Worm (Caenorhabditis elegans) whole organism, L3 larva: Measurements from ENCODE around the gene nlp-71.

Experiments
- R02D3.7 ChIP-seq: fragments of 150-350 bp; optimal IDR thresholded peaks from 2 replicates; lab custom pipeline; 2014; ENCODE audit warnings: missing biosample characterization, missing genetic modification characterization
- ZK546.5 ChIP-seq: sonication (generic microtip); optimal IDR thresholded peaks from 2 replicates; lab custom pipeline; 2017; ENCODE audit warnings: missing biosample characterization, missing genetic modification characterization
- aly-2 ChIP-seq: fragments of 150-350 bp; optimal IDR thresholded peaks from 2 replicates; lab custom pipeline; 2014; ENCODE audit warnings: missing biosample characterization, missing genetic modification characterization
- ama-1 ChIP-seq: fragments of 150-350 bp; optimal IDR thresholded peaks from 2 replicates; lab custom pipeline; 2018
- ceh-16 ChIP-seq: sonication (generic microtip); optimal IDR thresholded peaks from 2 replicates; lab custom pipeline; 2017; ENCODE audit warnings: missing biosample characterization, missing genetic modification characterization
- ceh-28 ChIP-seq: fragments of 150-350 bp; optimal IDR thresholded peaks from 2 replicates; lab custom pipeline; 2014; ENCODE audit warnings: missing biosample characterization, missing genetic modification reagents, missing genetic modification characterization
- ceh-82 ChIP-seq: fragments of 150-350 bp; optimal IDR thresholded peaks from 2 replicates; lab custom pipeline; 2014; ENCODE audit warnings: missing biosample characterization, missing genetic modification characterization
- egl-27 ChIP-seq: sonication (generic microtip); optimal IDR thresholded peaks from 4 replicates; lab custom pipeline; 2017; ENCODE audit warnings: missing biosample characterization, missing genetic modification reagents, missing genetic modification characterization
- elt-1 ChIP-seq: fragments of 150-350 bp; optimal IDR thresholded peaks from 2 replicates; lab custom pipeline; 2014; ENCODE audit warnings: missing biosample characterization, missing genetic modification characterization
- elt-2 ChIP-seq: sonication (generic microtip); optimal IDR thresholded peaks from 2 replicates; lab custom pipeline; 2016; ENCODE audit warnings: missing genetic modification reagents, mild to moderate bottlenecking, missing genetic modification characterization, missing compliant biosample characterization
- elt-3 ChIP-seq, 3 experiments: fragments of 150-350 bp in 1 of 3; sonication (generic microtip) in 2 of 3; optimal IDR thresholded peaks; 2 replicates in 2 of 3; 4 replicates in 1 of 3; lab custom pipeline; 2014 to 2017; ENCODE audit warnings: missing biosample characterization in 3 of 3, missing genetic modification characterization in 3 of 3
- eor-1 ChIP-seq, 2 experiments: fragments of 150-350 bp; optimal IDR thresholded peaks; 2 replicates each; lab custom pipeline; 2014 to 2018; ENCODE audit warnings: missing biosample characterization in 2 of 2, missing genetic modification characterization in 2 of 2
- fkh-10 ChIP-seq: sonication (generic microtip); optimal IDR thresholded peaks from 2 replicates; lab custom pipeline; 2017; ENCODE audit warnings: missing biosample characterization, missing genetic modification reagents, missing genetic modification characterization
- fkh-2 ChIP-seq: fragments of 150-350 bp; optimal IDR thresholded peaks from 2 replicates; lab custom pipeline; 2014; ENCODE audit warnings: missing biosample characterization, missing genetic modification reagents, missing genetic modification characterization
- fos-1 ChIP-seq: fragments of 150-350 bp; optimal IDR thresholded peaks from 2 replicates; lab custom pipeline; 2014; ENCODE audit warnings: missing biosample characterization, missing genetic modification characterization
- hmg-11 ChIP-seq: sonication (generic microtip); optimal IDR thresholded peaks from 2 replicates; lab custom pipeline; 2016; ENCODE audit warnings: missing genetic modification characterization, missing compliant biosample characterization
- lin-15B ChIP-seq: fragments of 150-350 bp; optimal IDR thresholded peaks from 2 replicates; lab custom pipeline; 2014; ENCODE audit warnings: missing biosample characterization, missing genetic modification characterization
- lin-39 ChIP-seq: fragments of 150-350 bp; optimal IDR thresholded peaks from 2 replicates; lab custom pipeline; 2018; ENCODE audit warnings: missing biosample characterization, missing genetic modification reagents, missing genetic modification characterization
- mdl-1 ChIP-seq: fragments of 150-350 bp; optimal IDR thresholded peaks from 2 replicates; lab custom pipeline; 2014; ENCODE audit warnings: missing biosample characterization, missing genetic modification characterization
- mml-1 ChIP-seq: fragments of 150-350 bp; sonication (generic microtip); optimal IDR thresholded peaks from 3 replicates; lab custom pipeline; 2014; ENCODE audit warnings: missing biosample characterization, missing genetic modification characterization
- nhr-11 ChIP-seq: fragments of 150-350 bp; optimal IDR thresholded peaks from 2 replicates; lab custom pipeline; 2014; ENCODE audit warnings: missing biosample characterization, missing genetic modification characterization
- nhr-23 ChIP-seq: fragments of 150-350 bp; optimal IDR thresholded peaks from 2 replicates; lab custom pipeline; 2014; ENCODE audit warnings: missing biosample characterization, missing genetic modification reagents, missing genetic modification characterization
- nhr-237 ChIP-seq: fragments of 150-350 bp; optimal IDR thresholded peaks from 2 replicates; lab custom pipeline; 2014; ENCODE audit warnings: missing biosample characterization, missing genetic modification characterization
- nhr-25 ChIP-seq: sonication (generic microtip); optimal IDR thresholded peaks from 2 replicates; lab custom pipeline; 2017; ENCODE audit warnings: missing biosample characterization, missing genetic modification characterization
- nhr-28 ChIP-seq: fragments of 150-350 bp; optimal IDR thresholded peaks from 2 replicates; lab custom pipeline; 2014; ENCODE audit warnings: missing biosample characterization, missing genetic modification characterization
- nhr-67 ChIP-seq: fragments of 150-350 bp; optimal IDR thresholded peaks from 2 replicates; lab custom pipeline; 2014; ENCODE audit warnings: missing biosample characterization, missing genetic modification characterization
- nhr-76 ChIP-seq: fragments of 150-350 bp; sonication (generic microtip); optimal IDR thresholded peaks from 5 replicates; lab custom pipeline; 2014; ENCODE audit warnings: missing biosample characterization, missing genetic modification characterization
- nhr-77 ChIP-seq: fragments of 150-350 bp; optimal IDR thresholded peaks from 2 replicates; lab custom pipeline; 2014; ENCODE audit warnings: missing biosample characterization, missing genetic modification characterization
- pqm-1 ChIP-seq: fragments of 150-350 bp; optimal IDR thresholded peaks from 2 replicates; lab custom pipeline; 2017; ENCODE audit warnings: missing biosample characterization, missing genetic modification characterization, inconsistent platforms
- sea-2 ChIP-seq: fragments of 150-350 bp; sonication (generic microtip); optimal IDR thresholded peaks from 4 replicates; lab custom pipeline; 2014; ENCODE audit warnings: missing biosample characterization, missing genetic modification reagents, missing genetic modification characterization
- tbx-2 ChIP-seq: sonication (generic microtip); optimal IDR thresholded peaks from 2 replicates; lab custom pipeline; 2016; ENCODE audit warnings: mild to moderate bottlenecking, missing genetic modification characterization, missing compliant biosample characterization
- unc-39 ChIP-seq: sonication (generic microtip); optimal IDR thresholded peaks from 4 replicates; lab custom pipeline; 2017; ENCODE audit warnings: missing biosample characterization, missing genetic modification characterization
- unc-62 ChIP-seq: fragments of 150-350 bp; sonication (generic microtip); optimal IDR thresholded peaks from 4 replicates; lab custom pipeline; 2014; ENCODE audit warnings: missing biosample characterization, missing genetic modification reagents, missing genetic modification characterization
- zag-1 ChIP-seq: fragments of 150-350 bp; optimal IDR thresholded peaks from 2 replicates; lab custom pipeline; 2014; ENCODE audit warnings: missing biosample characterization, missing genetic modification characterization
- ztf-11 ChIP-seq: fragments of 150-350 bp; optimal IDR thresholded peaks from 2 replicates; lab custom pipeline; 2014; ENCODE audit warnings: missing biosample characterization, missing genetic modification characterization
- ztf-4 ChIP-seq: fragments of 150-350 bp; optimal IDR thresholded peaks from 2 replicates; lab custom pipeline; 2014; ENCODE audit warnings: missing biosample characterization, missing genetic modification characterization

Gene nlp-71

ce11 chrIV:6427223-6427622 lies 13.8 kb upstream of the nlp-71 start:
- no peak for TF ChIP-seq mml-1 (tag; lab: Kevin White, UChicago)
- no peak for TF ChIP-seq ztf-11 (tag; lab: Kevin White, UChicago)
- no peak for TF ChIP-seq hmg-11 (tag; lab: Kevin White, UChicago)
- TF ChIP-seq lin-39 (tag; lab: Kevin White, UChicago) = no peak
- no peak for TF ChIP-seq egl-27 (tag; lab: Kevin White, UChicago)
- no peak for TF ChIP-seq ceh-16 (tag; lab: Kevin White, UChicago)
- no peak for TF ChIP-seq aly-2 (tag; lab: Kevin White, UChicago)
- no peak for TF ChIP-seq mdl-1 (tag; lab: Kevin White, UChicago)
- no peak for TF ChIP-seq ztf-4 (tag; lab: Kevin White, UChicago)
- no peak for TF ChIP-seq ceh-82 (tag; lab: Kevin White, UChicago)
- no peak for TF ChIP-seq elt-3 (tag; optimal IDR thresholded peaks at IDR 0.05; lab: Kevin White, UChicago)
- TF ChIP-seq fkh-2 (tag; lab: Kevin White, UChicago) = no peak
- no peak for TF ChIP-seq nhr-23 (tag; lab: Kevin White, UChicago)
- TF ChIP-seq sea-2 (GFP tag; lab: Kevin White, UChicago) = no peak
- TF ChIP-seq nhr-67 (tag; lab: Kevin White, UChicago) = no peak

ce11 chrIV:6426089-6426715 lies 12.8 kb upstream of the nlp-71 start, which contains the start of gene acp-6:
Gene acp-6, minus strand, starts transcription at chrIV:6426139.
- TF ChIP-seq tbx-2 (tag; lab: Kevin White, UChicago) (no peak), nhr-23 (tag; lab: Kevin White, UChicago) (peak; percentile 32), elt-3 (tag; optimal IDR thresholded peaks at IDR 0.05; lab: Kevin White, UChicago) (peak in 1 of 3 experiments; percentile 63)

ce11 chrIV:6421183-6421635 lies 7.8 kb upstream of the nlp-71 start, which contains the start of gene puf-11:
Gene puf-11, plus strand, starts transcription at chrIV:6421585.
- no peak for TF ChIP-seq R02D3.7 (tag; lab: Kevin White, UChicago)
- no peak for TF ChIP-seq fos-1 (tag; lab: Kevin White, UChicago)
- TF ChIP-seq nhr-76 (tag; lab: Kevin White, UChicago) = no peak
- no peak for TF ChIP-seq nhr-25 (tag; lab: Kevin White, UChicago)
- no peak for TF ChIP-seq egl-27 (tag; lab: Kevin White, UChicago)
- no peak for TF ChIP-seq nhr-237
- TF ChIP-seq fkh-10 (GFP tag; lab: Kevin White, UChicago) = no peak
- no peak for TF ChIP-seq pqm-1 (tag; lab: Kevin White, UChicago)
- no peak for TF ChIP-seq mdl-1 (tag; lab: Kevin White, UChicago)
- TF ChIP-seq lin-15B = no peak
- no peak for TF ChIP-seq nhr-28 (tag; lab: Kevin White, UChicago)
- TF ChIP-seq elt-2 (tag; lab: Kevin White, UChicago) = no peak
- TF ChIP-seq nhr-23 (tag; lab: Kevin White, UChicago) = no peak
- TF ChIP-seq nhr-11 (tag; lab: Kevin White, UChicago) = no peak
- no peak for TF ChIP-seq nhr-67 (tag; lab: Kevin White, UChicago)
- TF ChIP-seq ztf-11 (tag; lab: Kevin White, UChicago) = no peak

ce11 chrIV:6419031-6419582 lies 5.7 kb upstream of the nlp-71 start, which contains the start of the genes Y73B6BL.23 and htp-2:
Gene Y73B6BL.23, minus strand, starts transcription at chrIV:6419081.
Gene htp-2, plus strand, starts transcription at chrIV:6419522.
- TF ChIP-seq R02D3.7 (tag; lab: Kevin White, UChicago) = no peak
- TF ChIP-seq nhr-77 (tag; lab: Kevin White, UChicago) = no peak
- TF ChIP-seq mml-1 (tag; lab: Kevin White, UChicago) = no peak
- TF ChIP-seq ceh-28 (tag; lab: Kevin White, UChicago) = no peak
- TF ChIP-seq zag-1 (tag; lab: Kevin White, UChicago) = no peak

- TF ChIP-seq ztf-4 (tag; lab: Kevin White, UChicago) (no peak), lin-15B (no peak), eor-1 (tag; optimal IDR thresholded peaks at IDR 0.05; lab: Kevin White, UChicago) (no peak), tbx-2 (tag; lab: Kevin White, UChicago) (no peak), elt-2 (tag; lab: Kevin White, UChicago) (no peak), pqm-1 (tag; lab: Kevin White, UChicago) (no peak), nhr-237 (no peak), ceh-16 (tag; lab: Kevin White, UChicago) (no peak), unc-39 (no peak), hmg-11 (tag; lab: Kevin White, UChicago) (no peak), nhr-76 (tag; lab: Kevin White, UChicago) (no peak), unc-62 (GFP tag; lab: Kevin White, UChicago) (no peak), aly-2 (tag; lab: Kevin White, UChicago) (no peak), ZK546.5 (tag; lab: Kevin White, UChicago) (no peak), fkh-10 (GFP tag; lab: Kevin White, UChicago) (no peak), elt-1 (tag; lab: Kevin White, UChicago) (no peak), sea-2 (GFP tag; lab: Kevin White, UChicago) (no peak), fos-1 (tag; lab: Kevin White, UChicago) (no peak), ama-1 (lab: Kevin White, UChicago) (no peak)
- TF ChIP-seq, all 47 proteins: peak for 0
Observed at ce11 chrIV:6417612-6418011, 4.2 kb upstream of the nlp-71 start.
